Worm (Caenorhabditis elegans) whole organism, L3 larva: ENCODE results near the gene hlh-32.

Source experiments
- elt-1 ChIP-seq: fragments of 150-350 bp; optimal IDR thresholded peaks from 2 replicates; lab custom pipeline; 2014; ENCODE audit warnings: missing biosample characterization, missing genetic modification characterization
- nhr-11 ChIP-seq: fragments of 150-350 bp; optimal IDR thresholded peaks from 2 replicates; lab custom pipeline; 2014; ENCODE audit warnings: missing biosample characterization, missing genetic modification characterization
- nhr-28 ChIP-seq: fragments of 150-350 bp; optimal IDR thresholded peaks from 2 replicates; lab custom pipeline; 2014; ENCODE audit warnings: missing biosample characterization, missing genetic modification characterization

DNA sequence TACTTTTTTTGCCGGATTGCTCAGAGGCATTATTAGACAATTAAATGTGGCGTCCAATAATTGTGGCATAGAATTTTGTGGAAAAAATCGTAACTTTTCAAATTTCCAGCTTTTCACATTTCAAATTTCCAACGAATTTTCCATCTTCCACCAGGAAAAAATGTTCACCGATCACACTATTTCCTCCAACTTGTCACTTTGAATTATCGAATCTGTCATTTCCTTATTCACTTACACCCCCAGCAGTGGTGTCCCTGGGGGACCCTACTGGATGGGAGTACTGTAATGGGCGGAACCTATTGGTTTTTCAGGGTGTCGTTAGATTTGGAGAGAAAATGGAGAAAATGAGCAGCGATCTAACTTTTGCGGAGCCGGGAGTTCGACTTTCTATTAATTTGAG lies at the start of gene hlh-32:
- TF ChIP-seq nhr-28 (tag; lab: Kevin White, UChicago): no peak
- TF ChIP-seq elt-1 (tag; lab: Kevin White, UChicago): no peak
- no peak for TF ChIP-seq nhr-11 (tag; lab: Kevin White, UChicago)
